Comparison of ENCODE assay signal across 4 fruit fly cellular contexts in genomic region chr3R:16374101-16374500, dm6.
TF ChIP-seq lines count a peak whose summit lies in the region.

No protein-coding gene starts in this region.

- peak; percentile 58 for TF ChIP-seq CTCF in whole organism, embryonic (GFP tag; optimal IDR thresholded peaks at IDR 0.05; lab: Kevin White, UChicago)

TF ChIP-seq in whole organism, embryonic, 481 proteins besides CTCF, POLR2A, EP300 and RAD21 (continues in another document):
- no peak for TF ChIP-seq toy (GFP tag; IDR thresholded peaks at IDR 0.05; lab: Robert Waterston, UW)
- TF ChIP-seq CG12769 (tag; optimal IDR thresholded peaks at IDR 0.05; lab: Kevin White, UChicago): no peak
- peak; percentile 73 for TF ChIP-seq Dp (GFP tag; optimal IDR thresholded peaks at IDR 0.05; lab: Kevin White, UChicago)
- peak; percentile 47; the same call in 1 of the 3 replicates for TF ChIP-seq CG2199 (GFP tag; IDR thresholded peaks at IDR 0.05; lab: Robert Waterston, UW)
- no peak for TF ChIP-seq Jarid2 (GFP tag; optimal IDR thresholded peaks at IDR 0.05; lab: Kevin White, UChicago)
- TF ChIP-seq CG8388 (GFP tag; optimal IDR thresholded peaks at IDR 0.05; lab: Kevin White, UChicago): no peak
- peak; percentile 79 for TF ChIP-seq E2f2 (GFP tag; IDR thresholded peaks at IDR 0.05; lab: Robert Waterston, UW)
- peak; percentile 71 for TF ChIP-seq sens (GFP tag; lab: Kevin White, UChicago)
- TF ChIP-seq CG6272 (GFP tag; IDR thresholded peaks at IDR 0.05; lab: Robert Waterston, UW): no peak
- TF ChIP-seq Nf-YB (GFP tag; optimal IDR thresholded peaks at IDR 0.05; lab: Kevin White, UChicago): no peak
- TF ChIP-seq Sox102F (GFP tag; optimal IDR thresholded peaks at IDR 0.05; lab: Kevin White, UChicago): no peak
- TF ChIP-seq Myb (GFP tag; optimal IDR thresholded peaks at IDR 0.05; lab: Kevin White, UChicago): peak; percentile 0
- TF ChIP-seq stwl (tag; optimal IDR thresholded peaks at IDR 0.05; lab: Kevin White, UChicago): peak; percentile 99
- TF ChIP-seq caup (GFP tag; optimal IDR thresholded peaks at IDR 0.05; lab: Kevin White, UChicago; ENCODE audit: severe bottlenecking): no peak
- TF ChIP-seq CG4328 (GFP tag; optimal IDR thresholded peaks at IDR 0.05; lab: Kevin White, UChicago): no peak
- TF ChIP-seq CG4424 (GFP tag; optimal IDR thresholded peaks at IDR 0.05; lab: Kevin White, UChicago): no peak
- TF ChIP-seq Lhr (GFP tag; optimal IDR thresholded peaks at IDR 0.05; lab: Kevin White, UChicago): peak; percentile 35
- TF ChIP-seq Sry-δ (GFP tag; optimal IDR thresholded peaks at IDR 0.05; lab: Kevin White, UChicago): no peak
- TF ChIP-seq CG7357 (GFP tag; IDR thresholded peaks at IDR 0.05; lab: Robert Waterston, UW): no peak
- peak; percentile 68 for TF ChIP-seq CG10267 (tag; optimal IDR thresholded peaks at IDR 0.05; lab: Kevin White, UChicago)
- TF ChIP-seq bbx (GFP tag; IDR thresholded peaks at IDR 0.05; lab: Robert Waterston, UW; ENCODE audit: partially characterized antibody): no peak
- no peak for TF ChIP-seq CG42726 (GFP tag; IDR thresholded peaks at IDR 0.05; lab: Robert Waterston, UW; ENCODE audit: partially characterized antibody)
- TF ChIP-seq CG17829 (tag; optimal IDR thresholded peaks at IDR 0.05; lab: Kevin White, UChicago): no peak

TF ChIP-seq in whole organism, prepupa, 60 proteins besides CTCF, POLR2A, EP300 and RAD21:
- peak; percentile 26 for TF ChIP-seq svp (GFP tag; lab: Kevin White, UChicago)
- no peak for TF ChIP-seq CG11902 (GFP tag; optimal IDR thresholded peaks at IDR 0.05; lab: Kevin White, UChicago)
- TF ChIP-seq CG8319 (GFP tag; optimal IDR thresholded peaks at IDR 0.05; lab: Kevin White, UChicago): no peak

TF ChIP-seq in whole organism, pupa, 21 proteins besides CTCF, POLR2A, EP300 and RAD21:
- TF ChIP-seq Snoo (tag; optimal IDR thresholded peaks at IDR 0.05; lab: Kevin White, UChicago) (no peak), D1 (tag; optimal IDR thresholded peaks at IDR 0.05; lab: Kevin White, UChicago) (peak; percentile 47)

TF ChIP-seq in whole organism, wandering third instar larva, 38 proteins besides CTCF, POLR2A, EP300 and RAD21:
- TF ChIP-seq br (GFP tag; optimal IDR thresholded peaks at IDR 0.05; lab: Kevin White, UChicago) (no peak), Myc (optimal IDR thresholded peaks at IDR 0.05; lab: Kevin White, UChicago) (peak; percentile 85), tai (GFP tag; optimal IDR thresholded peaks at IDR 0.05; lab: Kevin White, UChicago) (no peak), N (GFP tag; optimal IDR thresholded peaks at IDR 0.05; lab: Kevin White, UChicago) (peak; percentile 81), Dif (GFP tag; optimal IDR thresholded peaks at IDR 0.05; lab: Kevin White, UChicago; ENCODE audit: partially characterized antibody) (peak; percentile 48), psq (GFP tag; optimal IDR thresholded peaks at IDR 0.05; lab: Kevin White, UChicago) (no peak), Hr83 (GFP tag; optimal IDR thresholded peaks at IDR 0.05; lab: Kevin White, UChicago; ENCODE audit: poor library complexity, severe bottlenecking) (no peak), lola (GFP tag; optimal IDR thresholded peaks at IDR 0.05; lab: Kevin White, UChicago) (no peak), Vsx2 (GFP tag; optimal IDR thresholded peaks at IDR 0.05; lab: Kevin White, UChicago; ENCODE audit: partially characterized antibody) (peak; percentile 39)
TF ChIP-seq in whole organism, wandering third instar larva: peak in this region for 4.
